Fruit fly (Drosophila melanogaster) whole organism, wandering third instar larva: ENCODE measurements around the gene Cow.

Experiments used
- Abd-B ChIP-seq: fragments of >200 bp; optimal IDR thresholded peaks from 2 replicates; lab custom pipeline; 2017; ENCODE audit warnings: missing biosample characterization, missing genetic modification characterization
- CG32264 ChIP-seq: fragments of 200-800 bp; sonication (Bioruptor generic); optimal IDR thresholded peaks from 2 replicates; lab custom pipeline; 2016; ENCODE audit warnings: missing biosample characterization, missing genetic modification characterization
- CG9705 ChIP-seq: fragments of 200-800 bp; sonication (Bioruptor generic); optimal IDR thresholded peaks from 2 replicates; lab custom pipeline; 2018; ENCODE audit warnings: missing biosample characterization, mild to moderate bottlenecking, missing genetic modification characterization
- CrebA ChIP-seq: fragments of 200-800 bp; sonication (Bioruptor generic); optimal IDR thresholded peaks from 2 replicates; lab custom pipeline; 2016; ENCODE audit warnings: missing biosample characterization, mild to moderate bottlenecking, missing genetic modification characterization, borderline replicate concordance
- Dfd ChIP-seq: fragments of >200 bp; optimal IDR thresholded peaks from 2 replicates; lab custom pipeline; 2017; ENCODE audit warnings: missing biosample characterization, missing genetic modification characterization
- Dif ChIP-seq: fragments of 200-275, 200-300 bp; sonication (Bioruptor generic); optimal IDR thresholded peaks from 2 replicates; lab custom pipeline; 2018; ENCODE audit warnings: missing biosample characterization, missing genetic modification characterization; ENCODE audit not compliant: partially characterized antibody
- GATAd ChIP-seq: sonication (Bioruptor generic); optimal IDR thresholded peaks from 2 replicates; lab custom pipeline; 2016; ENCODE audit warnings: missing biosample characterization, missing genetic modification characterization
- HLH106 ChIP-seq: fragments of 200-800 bp; optimal IDR thresholded peaks from 3 replicates; lab custom pipeline; 2019; ENCODE audit warnings: missing biosample characterization, mild to moderate bottlenecking, missing genetic modification characterization, moderate library complexity
- Hnf4 ChIP-seq: fragments of 200-800 bp; sonication (Bioruptor generic); optimal IDR thresholded peaks from 2 replicates; lab custom pipeline; 2016; ENCODE audit warnings: missing biosample characterization, mild to moderate bottlenecking, missing genetic modification characterization
- Hr78 ChIP-seq: fragments of >200 bp; optimal IDR thresholded peaks from 2 replicates; lab custom pipeline; 2017; ENCODE audit warnings: missing biosample characterization, missing genetic modification characterization
- Hr83 ChIP-seq: fragments of 200-300 bp; sonication (Bioruptor generic); optimal IDR thresholded peaks from 2 replicates; lab custom pipeline; 2016; ENCODE audit warnings: missing biosample characterization, mild to moderate bottlenecking, missing genetic modification characterization, moderate library complexity; ENCODE audit not compliant: poor library complexity, severe bottlenecking
- Jra ChIP-seq: sonication (Bioruptor generic); optimal IDR thresholded peaks from 2 replicates; lab custom pipeline; 2016; ENCODE audit warnings: missing biosample characterization, missing genetic modification characterization
- Mio ChIP-seq: sonication (Bioruptor generic); optimal IDR thresholded peaks from 2 replicates; lab custom pipeline; 2016; ENCODE audit warnings: missing biosample characterization, missing genetic modification characterization
- Myc ChIP-seq: fragments of >200 bp; optimal IDR thresholded peaks from 2 replicates; lab custom pipeline; 2017
- N ChIP-seq: fragments of >200 bp; optimal IDR thresholded peaks from 2 replicates; lab custom pipeline; 2018; ENCODE audit warnings: missing biosample characterization, missing external identifiers, missing genetic modification characterization
- OdsH ChIP-seq: fragments of 200-800 bp; sonication (Bioruptor generic); optimal IDR thresholded peaks from 2 replicates; lab custom pipeline; 2016; ENCODE audit warnings: missing biosample characterization, mild to moderate bottlenecking, missing genetic modification characterization
- Rel ChIP-seq, 2 experiments: fragments of 200-800 bp; sonication (Bioruptor generic) in 1 of 2; optimal IDR thresholded peaks; 2 replicates in 1 of 2; 3 replicates in 1 of 2; lab custom pipeline; 2016 to 2019; ENCODE audit warnings: mild to moderate bottlenecking in 2 of 2, missing biosample characterization in 2 of 2, missing genetic modification characterization in 2 of 2, moderate library complexity in 1 of 2
- Sp1 ChIP-seq: fragments of 200-800 bp; sonication (Bioruptor generic); optimal IDR thresholded peaks from 3 replicates; lab custom pipeline; 2019; ENCODE audit warnings: missing biosample characterization, mild to moderate bottlenecking, missing genetic modification characterization, moderate library complexity
- Vsx2 ChIP-seq: fragments of 200-300, 225-300 bp; sonication (Bioruptor generic); optimal IDR thresholded peaks from 2 replicates; lab custom pipeline; 2018; ENCODE audit warnings: missing biosample characterization, missing genetic modification characterization; ENCODE audit not compliant: partially characterized antibody
- br ChIP-seq: fragments of 200-800 bp; sonication (Bioruptor generic); optimal IDR thresholded peaks from 2 replicates; lab custom pipeline; 2016; ENCODE audit warnings: missing biosample characterization, missing genetic modification characterization
- brk ChIP-seq: fragments of 200-800 bp; sonication (Bioruptor generic); optimal IDR thresholded peaks from 2 replicates; lab custom pipeline; 2016; ENCODE audit warnings: missing biosample characterization, mild to moderate bottlenecking, missing genetic modification characterization
- dl ChIP-seq, 2 experiments: fragments of 175-275, 200-275 bp in 1 of 2; fragments of 200-275 bp in 1 of 2; sonication (Bioruptor generic); optimal IDR thresholded peaks; lab custom pipeline; 2018; ENCODE audit warnings: mild to moderate bottlenecking in 2 of 2, missing biosample characterization in 2 of 2, missing genetic modification characterization in 2 of 2, moderate library complexity in 2 of 2; ENCODE audit not compliant: partially characterized antibody in 2 of 2, insufficient read depth in 1 of 2
- dmrt93B ChIP-seq: fragments of 200-800 bp; sonication (Bioruptor generic); optimal IDR thresholded peaks from 2 replicates; lab custom pipeline; 2018; ENCODE audit warnings: missing biosample characterization, mild to moderate bottlenecking, missing genetic modification characterization
- dsf ChIP-seq: sonication (Bioruptor generic); optimal IDR thresholded peaks from 2 replicates; lab custom pipeline; 2016; ENCODE audit warnings: missing biosample characterization, missing genetic modification characterization, borderline replicate concordance
- ey ChIP-seq: fragments of 200-800 bp; sonication (Bioruptor generic); optimal IDR thresholded peaks from 2 replicates; lab custom pipeline; 2016; ENCODE audit warnings: missing biosample characterization, missing genetic modification characterization
- foxo ChIP-seq, 2 experiments: fragments of 200-800 bp; sonication (Bioruptor generic); optimal IDR thresholded peaks; 2 replicates in 1 of 2; 3 replicates in 1 of 2; lab custom pipeline; 2016 to 2017; ENCODE audit warnings: missing biosample characterization in 2 of 2, missing genetic modification characterization in 2 of 2
- fru ChIP-seq: fragments of 200-800 bp; sonication (Bioruptor generic); optimal IDR thresholded peaks from 3 replicates; lab custom pipeline; 2016; ENCODE audit warnings: missing biosample characterization, mild to moderate bottlenecking, missing genetic modification characterization
- h ChIP-seq: fragments of 200-800 bp; sonication (Bioruptor generic); optimal IDR thresholded peaks from 3 replicates; lab custom pipeline; 2016; ENCODE audit warnings: missing biosample characterization, mild to moderate bottlenecking, missing genetic modification characterization
- jim ChIP-seq: fragments of 175-275, 200-325 bp; sonication (Bioruptor generic); optimal IDR thresholded peaks from 2 replicates; lab custom pipeline; 2016; ENCODE audit warnings: missing biosample characterization, mild to moderate bottlenecking, missing genetic modification characterization
- lola ChIP-seq: fragments of >200 bp; optimal IDR thresholded peaks from 2 replicates; lab custom pipeline; 2017; ENCODE audit warnings: missing biosample characterization, missing genetic modification characterization
- pan ChIP-seq: fragments of >200 bp; optimal IDR thresholded peaks from 2 replicates; lab custom pipeline; 2017
- psq ChIP-seq: fragments of 200-800 bp; sonication (Bioruptor generic); optimal IDR thresholded peaks from 3 replicates; lab custom pipeline; 2017; ENCODE audit warnings: missing biosample characterization, mild to moderate bottlenecking, missing genetic modification characterization, moderate library complexity
- rgr ChIP-seq: fragments of 200-800 bp; sonication (Bioruptor generic); optimal IDR thresholded peaks from 3 replicates; lab custom pipeline; 2016; ENCODE audit warnings: missing biosample characterization, mild to moderate bottlenecking, missing genetic modification characterization
- sage ChIP-seq: fragments of 200-800 bp; sonication (Bioruptor generic); optimal IDR thresholded peaks from 2 replicates; lab custom pipeline; 2016; ENCODE audit warnings: missing biosample characterization, mild to moderate bottlenecking, missing genetic modification characterization
- sv ChIP-seq: fragments of 200-800 bp; sonication (Bioruptor generic); optimal IDR thresholded peaks from 3 replicates; lab custom pipeline; 2016; ENCODE audit warnings: missing biosample characterization, missing genetic modification characterization
- tai ChIP-seq: sonication (Bioruptor generic); optimal IDR thresholded peaks from 2 replicates; lab custom pipeline; 2016; ENCODE audit warnings: missing biosample characterization, missing genetic modification characterization
- usp ChIP-seq: fragments of >200 bp; optimal IDR thresholded peaks from 2 replicates; lab custom pipeline; 2017; ENCODE audit warnings: missing biosample characterization, missing genetic modification characterization
- woc ChIP-seq: sonication (Bioruptor generic); optimal IDR thresholded peaks from 2 replicates; lab custom pipeline; 2016; ENCODE audit warnings: missing biosample characterization, mild to moderate bottlenecking, missing genetic modification characterization

Gene Cow

DNA sequence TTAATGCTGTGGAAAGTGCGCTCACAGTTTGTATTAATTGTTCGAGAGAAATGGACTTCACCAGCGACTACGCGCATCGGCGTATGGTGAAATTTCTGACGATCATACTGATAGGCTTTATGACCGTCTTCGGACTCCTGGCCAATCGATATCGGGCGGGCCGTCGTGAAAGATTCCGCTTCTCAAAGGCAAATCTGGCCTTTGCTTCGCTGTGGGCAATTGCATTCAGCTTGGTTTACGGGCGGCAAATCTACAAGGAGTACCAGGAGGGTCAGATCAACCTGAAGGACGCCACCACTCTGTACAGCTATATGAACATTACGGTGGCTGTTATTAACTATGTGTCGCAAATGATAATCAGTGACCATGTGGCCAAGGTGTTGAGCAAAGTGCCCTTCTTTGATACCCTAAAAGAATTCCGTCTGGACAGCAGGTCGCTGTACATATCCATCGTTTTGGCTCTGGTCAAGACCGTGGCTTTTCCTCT is 60.8 kb downstream of the Cow start, which contains the start of gene Gr94a:
Gene Gr94a, plus strand, starts transcription at position 51 of the 487 bp plus-strand sequence.
- TF ChIP-seq sage (GFP tag; lab: Kevin White, UChicago), result no peak
- no peak for TF ChIP-seq Hr78 (GFP tag; lab: Kevin White, UChicago)
- TF ChIP-seq usp (GFP tag; lab: Kevin White, UChicago), result no peak
- TF ChIP-seq jim (GFP tag; lab: Kevin White, UChicago), result no peak
- no peak for TF ChIP-seq Vsx2 (GFP tag; lab: Kevin White, UChicago)
- no peak for TF ChIP-seq brk (GFP tag; lab: Kevin White, UChicago)
- TF ChIP-seq, all 38 proteins: peak for 0

DNA sequence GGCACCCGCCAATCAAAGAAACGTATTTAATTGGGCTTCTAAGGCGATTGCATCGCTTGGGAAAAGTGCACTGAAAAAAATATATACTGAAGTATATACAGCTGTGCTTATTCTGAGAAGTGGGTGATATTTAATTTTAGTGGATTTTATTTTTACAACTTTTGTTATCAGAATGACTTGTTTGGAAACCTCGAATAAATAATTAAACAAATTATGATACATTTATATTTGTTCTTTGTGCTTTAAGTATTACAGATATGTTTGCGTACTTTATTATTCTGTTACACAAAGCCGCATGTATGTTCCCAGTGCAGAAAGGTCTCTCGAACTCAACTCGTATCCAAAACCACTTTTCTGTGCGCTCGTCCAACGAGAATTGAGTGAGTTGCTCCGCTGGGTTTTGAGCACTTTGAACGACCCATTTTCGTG is 63.8 kb downstream of the Cow start:
- TF ChIP-seq Rel (GFP tag; optimal IDR thresholded peaks at IDR 0.05; lab: Kevin White, UChicago), result no peak
- peak; percentile 39 for TF ChIP-seq Rel (tag; optimal IDR thresholded peaks at IDR 0.05; lab: Kevin White, UChicago)
- peak; percentile 57 for TF ChIP-seq dsf (GFP tag; lab: Kevin White, UChicago)
- TF ChIP-seq sv (GFP tag; lab: Kevin White, UChicago), result peak; percentile 26
- peak; percentile 89 for TF ChIP-seq HLH106 (tag; lab: Kevin White, UChicago)
- peak; percentile 78 for TF ChIP-seq rgr
- TF ChIP-seq brk (GFP tag; lab: Kevin White, UChicago), result no peak
- peak; percentile 72 for TF ChIP-seq tai
- no peak for TF ChIP-seq lola (GFP tag; lab: Kevin White, UChicago)
- TF ChIP-seq ey (GFP tag; lab: Kevin White, UChicago), result peak; percentile 79
- no peak for TF ChIP-seq CrebA (GFP tag; lab: Kevin White, UChicago)
- peak; percentile 63 for TF ChIP-seq sage (GFP tag; lab: Kevin White, UChicago)
- peak; percentile 84 for TF ChIP-seq fru (GFP tag; lab: Kevin White, UChicago)
- TF ChIP-seq Sp1, result peak; percentile 90
- no peak for TF ChIP-seq pan
- no peak for TF ChIP-seq Dfd (GFP tag; lab: Kevin White, UChicago)
- peak; percentile 72 for TF ChIP-seq CG9705 (GFP tag; lab: Kevin White, UChicago)
- peak; percentile 85 for TF ChIP-seq woc (GFP tag; lab: Kevin White, UChicago)
- TF ChIP-seq br, result peak; percentile 72
- TF ChIP-seq dmrt93B, result peak; percentile 80
- peak; percentile 20 for TF ChIP-seq GATAd
- TF ChIP-seq OdsH (GFP tag; lab: Kevin White, UChicago), result peak; percentile 85
- peak; percentile 71 for TF ChIP-seq psq (GFP tag; lab: Kevin White, UChicago)
- TF ChIP-seq Hnf4 (GFP tag; lab: Kevin White, UChicago), result peak; percentile 54
- no peak for TF ChIP-seq dl (GFP tag; optimal IDR thresholded peaks at IDR 0.05; lab: Kevin White, UChicago; ENCODE audit: insufficient read depth in 1 of 2, partially characterized antibody in 2 of 2)
- no peak for TF ChIP-seq jim (GFP tag; lab: Kevin White, UChicago)
- TF ChIP-seq Hr83 (GFP tag; lab: Kevin White, UChicago), result no peak
- TF ChIP-seq Vsx2 (GFP tag; lab: Kevin White, UChicago), result no peak
- TF ChIP-seq foxo (GFP tag; optimal IDR thresholded peaks at IDR 0.05; lab: Kevin White, UChicago), result peak in 1 of 2 experiments; percentile 84
- TF ChIP-seq Abd-B, result no peak
- peak; percentile 1 for TF ChIP-seq CG32264 (GFP tag; lab: Kevin White, UChicago)
- TF ChIP-seq N (GFP tag; lab: Kevin White, UChicago), result no peak
- TF ChIP-seq Dif (GFP tag; lab: Kevin White, UChicago), result no peak
- TF ChIP-seq usp (GFP tag; lab: Kevin White, UChicago), result no peak
- no peak for TF ChIP-seq Hr78 (GFP tag; lab: Kevin White, UChicago)
- TF ChIP-seq h (GFP tag; lab: Kevin White, UChicago), result peak; percentile 84
- no peak for TF ChIP-seq Mio (GFP tag; lab: Kevin White, UChicago)
- TF ChIP-seq Jra (GFP tag; lab: Kevin White, UChicago), result peak; percentile 62
- no peak for TF ChIP-seq Myc (lab: Kevin White, UChicago)
